Fruit fly (Drosophila melanogaster) whole organism, prepupa: ENCODE data around the gene CG3603.

ENCODE experiments used
- Blimp-1 ChIP-seq: fragments of 200-800 bp; sonication (Bioruptor generic); optimal IDR thresholded peaks from 3 replicates; lab custom pipeline; 2017; ENCODE audit warnings: missing biosample characterization, missing genetic modification characterization, mild to moderate bottlenecking, moderate library complexity, missing genetic modification reagents
- CG10631 ChIP-seq: fragments of 200-800 bp; sonication (Bioruptor generic); optimal IDR thresholded peaks from 2 replicates; lab custom pipeline; 2016; ENCODE audit warnings: missing biosample characterization, missing genetic modification characterization
- CG10669 ChIP-seq: fragments of 200-800 bp; sonication (Bioruptor generic); optimal IDR thresholded peaks from 3 replicates; lab custom pipeline; 2018; ENCODE audit warnings: missing biosample characterization, mild to moderate bottlenecking, missing genetic modification characterization, moderate library complexity
- CG11762 ChIP-seq: fragments of 200-800 bp; sonication (Bioruptor generic); optimal IDR thresholded peaks from 3 replicates; lab custom pipeline; 2016; ENCODE audit warnings: missing biosample characterization, missing genetic modification characterization; ENCODE audit not compliant: insufficient read depth
- CG11902 ChIP-seq: fragments of 200-800 bp; sonication (Bioruptor generic); optimal IDR thresholded peaks from 3 replicates; lab custom pipeline; 2016; ENCODE audit warnings: missing biosample characterization, missing genetic modification characterization
- CG15336 ChIP-seq: fragments of 200-800 bp; sonication (Bioruptor generic); IDR thresholded peaks from 2 replicates; pipeline ENCODE4 v1.3.6; 2022; ENCODE audit warnings: missing biosample characterization, missing genetic modification characterization
- CG1621 ChIP-seq: fragments of 200-800 bp; sonication (Bioruptor generic); optimal IDR thresholded peaks from 3 replicates; lab custom pipeline; 2018; ENCODE audit warnings: missing biosample characterization, mild to moderate bottlenecking, missing genetic modification characterization
- CG16779 ChIP-seq: fragments of 200-800 bp; sonication (Bioruptor generic); optimal IDR thresholded peaks from 3 replicates; lab custom pipeline; 2017; ENCODE audit warnings: missing biosample characterization, mild to moderate bottlenecking, missing genetic modification characterization
- CG3032 ChIP-seq: fragments of 200-800 bp; optimal IDR thresholded peaks from 2 replicates; lab custom pipeline; 2019; ENCODE audit warnings: missing biosample characterization, mild to moderate bottlenecking, missing genetic modification characterization, moderate library complexity
- CG31627 ChIP-seq: fragments of 200-800 bp; sonication (Bioruptor generic); optimal IDR thresholded peaks from 3 replicates; lab custom pipeline; 2016; ENCODE audit warnings: missing biosample characterization, missing genetic modification characterization
- CG34406 ChIP-seq: fragments of 200-800 bp; sonication (Bioruptor generic); optimal IDR thresholded peaks from 3 replicates; lab custom pipeline; 2016; ENCODE audit warnings: missing biosample characterization, missing genetic modification characterization
- CG3919 ChIP-seq: fragments of 200-800 bp; sonication (Bioruptor generic); optimal IDR thresholded peaks from 3 replicates; lab custom pipeline; 2016; ENCODE audit warnings: missing biosample characterization, missing genetic modification characterization
- CG6163 ChIP-seq: fragments of 200-800 bp; sonication (Bioruptor generic); IDR thresholded peaks from 3 replicates; pipeline ENCODE4 v1.3.6; 2022; ENCODE audit warnings: missing biosample characterization, missing genetic modification characterization
- CG6792 ChIP-seq: fragments of 200-800 bp; sonication (Bioruptor generic); optimal IDR thresholded peaks from 3 replicates; lab custom pipeline; 2016; ENCODE audit warnings: missing biosample characterization, missing genetic modification characterization
- CG6808 ChIP-seq: fragments of 200-800 bp; sonication (Bioruptor generic); optimal IDR thresholded peaks from 3 replicates; lab custom pipeline; 2017; ENCODE audit warnings: missing biosample characterization, missing genetic modification characterization, mild to moderate bottlenecking, moderate library complexity, missing genetic modification reagents
- CG6854 ChIP-seq: fragments of 200-800 bp; sonication (Bioruptor generic); optimal IDR thresholded peaks from 2 replicates; lab custom pipeline; 2017; ENCODE audit warnings: missing biosample characterization, mild to moderate bottlenecking, missing genetic modification characterization
- CG8119 ChIP-seq: fragments of 200-800 bp; sonication (Bioruptor generic); IDR thresholded peaks from 3 replicates; pipeline ENCODE4 v1.3.6; 2022; ENCODE audit warnings: missing biosample characterization, missing genetic modification characterization
- CG8319 ChIP-seq: fragments of 200-800 bp; sonication (Bioruptor generic); optimal IDR thresholded peaks from 3 replicates; lab custom pipeline; 2016; ENCODE audit warnings: missing biosample characterization, missing genetic modification characterization
- Eip75B ChIP-seq: fragments of 200-800 bp; sonication (Bioruptor generic); optimal IDR thresholded peaks from 3 replicates; lab custom pipeline; 2016; ENCODE audit warnings: missing biosample characterization, missing genetic modification characterization
- Eip93F ChIP-seq: fragments of 200-800 bp; sonication (Bioruptor generic); optimal IDR thresholded peaks from 2 replicates; lab custom pipeline; 2016; ENCODE audit warnings: missing biosample characterization, mild to moderate bottlenecking, missing genetic modification characterization
- Ets21C ChIP-seq: fragments of 200-800 bp; sonication (Bioruptor generic); optimal IDR thresholded peaks from 3 replicates; lab custom pipeline; 2016; ENCODE audit warnings: missing biosample characterization, missing genetic modification characterization
- Gug ChIP-seq: fragments of 200-800 bp; sonication (Bioruptor generic); IDR thresholded peaks from 2 replicates; pipeline ENCODE4 v1.3.6; 2022; ENCODE audit warnings: missing biosample characterization, missing genetic modification characterization
- Hr38 ChIP-seq: sonication (Bioruptor generic); optimal IDR thresholded peaks from 2 replicates; lab custom pipeline; 2016; ENCODE audit warnings: missing biosample characterization, missing genetic modification characterization
- Hr39 ChIP-seq: fragments of 200-800 bp; sonication (Bioruptor generic); optimal IDR thresholded peaks from 2 replicates; lab custom pipeline; 2016; ENCODE audit warnings: missing biosample characterization, missing genetic modification characterization
- Hr4 ChIP-seq: fragments of 200-800 bp; sonication (Bioruptor generic); optimal IDR thresholded peaks from 3 replicates; lab custom pipeline; 2016; ENCODE audit warnings: missing biosample characterization, missing genetic modification characterization
- Lpt ChIP-seq: fragments of 200-800 bp; sonication (Bioruptor generic); optimal IDR thresholded peaks from 3 replicates; lab custom pipeline; 2016; ENCODE audit warnings: missing biosample characterization, missing genetic modification characterization
- Met ChIP-seq: fragments of 200-800 bp; sonication (Bioruptor generic); optimal IDR thresholded peaks from 3 replicates; lab custom pipeline; 2016; ENCODE audit warnings: missing biosample characterization, missing genetic modification characterization
- OdsH ChIP-seq: fragments of 200-800 bp; sonication (Bioruptor generic); optimal IDR thresholded peaks from 3 replicates; lab custom pipeline; 2016; ENCODE audit warnings: missing biosample characterization, missing genetic modification characterization
- Smox ChIP-seq: fragments of 200-800 bp; sonication (Bioruptor generic); optimal IDR thresholded peaks from 3 replicates; lab custom pipeline; 2016; ENCODE audit warnings: missing biosample characterization, missing genetic modification characterization
- Sox14 ChIP-seq: fragments of 200-800 bp; sonication (Bioruptor generic); optimal IDR thresholded peaks from 3 replicates; lab custom pipeline; 2016; ENCODE audit warnings: missing biosample characterization, missing genetic modification characterization
- Sox15 ChIP-seq: fragments of 200-800 bp; sonication (Bioruptor generic); optimal IDR thresholded peaks from 3 replicates; lab custom pipeline; 2016; ENCODE audit warnings: missing biosample characterization, missing genetic modification characterization
- achi ChIP-seq: fragments of 200-800 bp; sonication (Bioruptor generic); optimal IDR thresholded peaks from 3 replicates; lab custom pipeline; 2016; ENCODE audit warnings: missing biosample characterization, missing genetic modification characterization
- acj6 ChIP-seq: fragments of 200-800 bp; sonication (Bioruptor generic); optimal IDR thresholded peaks from 3 replicates; lab custom pipeline; 2016; ENCODE audit warnings: missing biosample characterization, missing genetic modification characterization
- cyc ChIP-seq: fragments of 200-800 bp; sonication (Bioruptor generic); optimal IDR thresholded peaks from 3 replicates; lab custom pipeline; 2016; ENCODE audit warnings: missing biosample characterization, missing genetic modification characterization
- dac ChIP-seq: fragments of 200-800 bp; sonication (Bioruptor generic); optimal IDR thresholded peaks from 2 replicates; lab custom pipeline; 2017; ENCODE audit warnings: missing biosample characterization, mild to moderate bottlenecking, missing genetic modification characterization
- eg ChIP-seq: fragments of 200-800 bp; sonication (Bioruptor generic); IDR thresholded peaks from 3 replicates; pipeline ENCODE4 v1.3.6; 2022; ENCODE audit warnings: missing biosample characterization, missing genetic modification characterization
- esn ChIP-seq: fragments of 200-800 bp; sonication (Bioruptor generic); optimal IDR thresholded peaks from 2 replicates; lab custom pipeline; 2016; ENCODE audit warnings: missing biosample characterization, mild to moderate bottlenecking, missing genetic modification characterization, moderate library complexity
- fd85E ChIP-seq: fragments of 200-800 bp; sonication (Bioruptor generic); optimal IDR thresholded peaks from 3 replicates; lab custom pipeline; 2016; ENCODE audit warnings: missing biosample characterization, missing genetic modification characterization
- fkh ChIP-seq: fragments of 200-800 bp; sonication (Bioruptor generic); optimal IDR thresholded peaks from 3 replicates; lab custom pipeline; 2017; ENCODE audit warnings: missing biosample characterization, mild to moderate bottlenecking, missing genetic modification characterization, moderate library complexity
- lz ChIP-seq: fragments of 200-800 bp; sonication (Bioruptor generic); optimal IDR thresholded peaks from 3 replicates; lab custom pipeline; 2016; ENCODE audit warnings: missing biosample characterization, missing genetic modification characterization
- net ChIP-seq: fragments of 200-800 bp; sonication (Bioruptor generic); optimal IDR thresholded peaks from 3 replicates; lab custom pipeline; 2016; ENCODE audit warnings: missing biosample characterization, missing genetic modification characterization
- pdm3 ChIP-seq: fragments of 200-800 bp; sonication (Bioruptor generic); optimal IDR thresholded peaks from 3 replicates; lab custom pipeline; 2016; ENCODE audit warnings: missing biosample characterization, missing genetic modification characterization
- salr ChIP-seq, 2 experiments: fragments of 200-800 bp; sonication (Bioruptor generic); optimal IDR thresholded peaks; 3 replicates each; lab custom pipeline; 2016 to 2018; ENCODE audit warnings: missing biosample characterization in 2 of 2, missing genetic modification characterization in 2 of 2, mild to moderate bottlenecking in 1 of 2
- spab ChIP-seq: fragments of 200-800 bp; sonication (Bioruptor generic); optimal IDR thresholded peaks from 2 replicates; lab custom pipeline; 2017; ENCODE audit warnings: missing biosample characterization, mild to moderate bottlenecking, missing genetic modification characterization, missing genetic modification reagents
- ss ChIP-seq, 2 experiments: fragments of 200-800 bp; sonication (Bioruptor generic); optimal IDR thresholded peaks; 2 replicates in 1 of 2; 3 replicates in 1 of 2; lab custom pipeline; 2017 to 2018; ENCODE audit warnings: mild to moderate bottlenecking in 2 of 2, missing biosample characterization in 2 of 2, missing genetic modification characterization in 2 of 2, moderate library complexity in 1 of 2
- topi ChIP-seq: fragments of 200-800 bp; sonication (Bioruptor generic); optimal IDR thresholded peaks from 3 replicates; lab custom pipeline; 2016; ENCODE audit warnings: missing biosample characterization, missing genetic modification characterization
- vri ChIP-seq: fragments of 200-800 bp; sonication (Bioruptor generic); optimal IDR thresholded peaks from 3 replicates; lab custom pipeline; 2016; ENCODE audit warnings: missing biosample characterization, mild to moderate bottlenecking, missing genetic modification characterization

The CG3603 gene

DNA sequence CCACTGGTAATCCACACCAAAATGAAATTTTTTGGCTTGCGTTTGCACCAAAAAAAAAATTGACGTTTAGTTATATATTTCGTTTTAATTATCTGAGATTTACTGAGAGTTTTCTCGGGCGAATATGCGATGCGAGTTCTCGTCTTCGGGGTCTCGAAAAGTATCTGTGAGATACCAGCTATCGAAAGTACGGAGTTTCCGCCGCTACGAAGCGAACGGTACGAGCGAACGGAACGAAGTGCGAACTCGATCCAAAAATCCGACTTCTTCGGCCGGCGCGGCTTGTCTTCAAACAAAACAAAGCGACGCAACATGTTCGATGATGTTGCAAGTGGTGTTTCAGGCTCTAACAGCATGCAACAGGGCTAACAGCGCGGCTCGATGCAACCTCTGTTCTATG is 25.8 kb downstream of the CG3603 start, which contains the start of gene rst (continued):
- TF ChIP-seq CG16779 (tag; lab: Kevin White, UChicago) (no peak), fd85E (no peak), CG34406 (GFP tag; lab: Kevin White, UChicago) (no peak), lz (GFP tag; lab: Kevin White, UChicago) (no peak), achi (GFP tag; lab: Kevin White, UChicago) (no peak), Lpt (GFP tag; lab: Kevin White, UChicago) (no peak), Sox14 (GFP tag; lab: Kevin White, UChicago) (no peak), OdsH (GFP tag; lab: Kevin White, UChicago) (no peak), Met (GFP tag; lab: Kevin White, UChicago) (no peak), Sox15 (no peak), Smox (GFP tag; lab: Kevin White, UChicago) (no peak), CG31627 (no peak), ss (GFP tag; optimal IDR thresholded peaks at IDR 0.05; lab: Kevin White, UChicago) (peak in 1 of 2 experiments; percentile 11), salr (GFP tag; optimal IDR thresholded peaks at IDR 0.05; lab: Kevin White, UChicago) (no peak)
- TF ChIP-seq, all 60 proteins: peak for 6

- TF ChIP-seq spab (GFP tag; lab: Kevin White, UChicago) (peak; percentile 39), cyc (GFP tag; lab: Kevin White, UChicago) (peak; percentile 66), achi (GFP tag; lab: Kevin White, UChicago) (peak; percentile 68), CG6854 (no peak), Met (GFP tag; lab: Kevin White, UChicago) (peak; percentile 70), topi (peak; percentile 76), Eip75B (GFP tag; lab: Kevin White, UChicago) (peak; percentile 66), eg (GFP tag; lab: Robert Waterston, UW) (peak; percentile 62; the same call in 1 of the 3 replicates), Hr4 (peak; percentile 87), acj6 (peak; percentile 67), Hr39 (GFP tag; lab: Kevin White, UChicago) (peak; percentile 73), CG6792 (peak; percentile 68), Sox14 (GFP tag; lab: Kevin White, UChicago) (peak; percentile 54), CG1621 (peak; percentile 30), Eip93F (GFP tag; lab: Kevin White, UChicago) (no peak), Sox15 (peak; percentile 25), CG6808 (GFP tag; lab: Kevin White, UChicago) (peak; percentile 33), CG10669 (GFP tag; lab: Kevin White, UChicago) (peak; percentile 48), CG11762 (GFP tag; lab: Kevin White, UChicago) (peak; percentile 54), lz (GFP tag; lab: Kevin White, UChicago) (peak; percentile 62), fd85E (no peak), fkh (GFP tag; lab: Kevin White, UChicago) (no peak), net (peak; percentile 51), ss (GFP tag; optimal IDR thresholded peaks at IDR 0.05; lab: Kevin White, UChicago) (peak in 1 of 2 experiments; percentile 32), CG8319 (GFP tag; lab: Kevin White, UChicago) (peak; percentile 43), vri (no peak), esn (peak; percentile 71), Smox (GFP tag; lab: Kevin White, UChicago) (peak; percentile 67), CG6163 (GFP tag; lab: Robert Waterston, UW) (peak; percentile 76), CG15336 (GFP tag; lab: Robert Waterston, UW) (peak; percentile 83), CG10631 (GFP tag; lab: Kevin White, UChicago) (peak; percentile 58), Gug (GFP tag; lab: Robert Waterston, UW) (no peak), CG3919 (GFP tag; lab: Kevin White, UChicago) (peak; percentile 69), pdm3 (GFP tag; lab: Kevin White, UChicago) (peak; percentile 64), Lpt (GFP tag; lab: Kevin White, UChicago) (peak; percentile 61), CG16779 (tag; lab: Kevin White, UChicago) (peak; percentile 17), Hr38 (GFP tag; lab: Kevin White, UChicago) (no peak), OdsH (GFP tag; lab: Kevin White, UChicago) (peak; percentile 70), CG31627 (peak; percentile 69), CG8119 (GFP tag; lab: Robert Waterston, UW) (peak; percentile 80), Blimp-1 (GFP tag; lab: Kevin White, UChicago) (peak; percentile 14), CG11902 (GFP tag; lab: Kevin White, UChicago) (peak; percentile 46), CG3032 (tag; lab: Kevin White, UChicago) (peak; percentile 33), dac (GFP tag; lab: Kevin White, UChicago) (peak; percentile 37), Ets21C (GFP tag; lab: Kevin White, UChicago) (peak; percentile 60)
Measured at dm6 chrX:2977857-2978473, 30.1 kb downstream of the CG3603 start.
